Worm (Caenorhabditis elegans): ENCODE measurements around the gene rpl-36.
A peak's percentile ranks its signal among the peaks of the same experiment; 100 is the strongest.

rpl-36 gene

ce11 chrIII:7179538-7180301, at the start of gene rpl-36, which contains the start of gene rps-14:
TSS of gene rpl-36 (plus strand) at chrIII:7180251.
TSS of gene rps-14 (minus strand) at chrIII:7179588.
- TF ChIP-seq cog-1 (tag; optimal IDR thresholded peaks at IDR 0.05) (peak; percentile 76), ztf-23 (GFP tag; IDR thresholded peaks at IDR 0.05) (peak; percentile 79), ztf-29 (GFP tag; IDR thresholded peaks at IDR 0.05) (no peak), med-1 (GFP tag; optimal IDR thresholded peaks at IDR 0.05; ENCODE audit: insufficient read depth) (no peak), T22C8.4 (GFP tag; IDR thresholded peaks at IDR 0.05) (no peak), klf-2 (GFP tag; conservative IDR thresholded peaks at IDR 0.05) (no peak), ref-1 (GFP tag; conservative IDR thresholded peaks at IDR 0.05) (no peak), tab-1 (GFP tag; IDR thresholded peaks at IDR 0.05) (no peak)

ce11 chrIII:7133559-7133958, 46.5 kb upstream of the rpl-36 start, which contains the start of the genes pot-1 and ggtb-1:
TSS of gene pot-1 (minus strand) at chrIII:7133678.
TSS of gene ggtb-1 (plus strand) at chrIII:7133766.
- TF ChIP-seq ztf-29 (GFP tag; IDR thresholded peaks at IDR 0.05) (no peak), ref-1 (GFP tag; conservative IDR thresholded peaks at IDR 0.05) (no peak), klf-2 (GFP tag; conservative IDR thresholded peaks at IDR 0.05) (no peak), med-1 (GFP tag; optimal IDR thresholded peaks at IDR 0.05; ENCODE audit: insufficient read depth) (no peak), tab-1 (GFP tag; IDR thresholded peaks at IDR 0.05) (no peak), T22C8.4 (GFP tag; IDR thresholded peaks at IDR 0.05) (no peak), flt-1 (GFP tag; IDR thresholded peaks at IDR 0.05) (no peak), cog-1 (tag; optimal IDR thresholded peaks at IDR 0.05) (no peak), ztf-23 (GFP tag; IDR thresholded peaks at IDR 0.05) (no peak)

ce11 chrIII:7136015-7136414, 44.0 kb upstream of the rpl-36 start, which contains the start of gene B0280.17:
TSS of gene B0280.17 (minus strand) at chrIII:7136115.
- no peak for TF ChIP-seq T22C8.4 (GFP tag; IDR thresholded peaks at IDR 0.05)
- no peak for TF ChIP-seq ref-1 (GFP tag; conservative IDR thresholded peaks at IDR 0.05)
- TF ChIP-seq cog-1 (tag; optimal IDR thresholded peaks at IDR 0.05): no peak
- no peak for TF ChIP-seq tab-1 (GFP tag; IDR thresholded peaks at IDR 0.05)
- TF ChIP-seq ztf-23 (GFP tag; IDR thresholded peaks at IDR 0.05): no peak
- TF ChIP-seq flt-1 (GFP tag; IDR thresholded peaks at IDR 0.05): no peak
- no peak for TF ChIP-seq klf-2 (GFP tag; conservative IDR thresholded peaks at IDR 0.05)

- TF ChIP-seq ref-1 (GFP tag; conservative IDR thresholded peaks at IDR 0.05): no peak
- no peak for TF ChIP-seq ztf-23 (GFP tag; IDR thresholded peaks at IDR 0.05)
- TF ChIP-seq tab-1 (GFP tag; IDR thresholded peaks at IDR 0.05): no peak
- no peak for TF ChIP-seq klf-2 (GFP tag; conservative IDR thresholded peaks at IDR 0.05)
- TF ChIP-seq cog-1 (tag; optimal IDR thresholded peaks at IDR 0.05): no peak
- TF ChIP-seq med-1 (GFP tag; optimal IDR thresholded peaks at IDR 0.05; ENCODE audit: insufficient read depth): no peak
- no peak for TF ChIP-seq flt-1 (GFP tag; IDR thresholded peaks at IDR 0.05)
- no peak for TF ChIP-seq T22C8.4 (GFP tag; IDR thresholded peaks at IDR 0.05)
- TF ChIP-seq ztf-29 (GFP tag; IDR thresholded peaks at IDR 0.05): no peak
Measured at ce11 chrIII:7138178-7138577, 41.9 kb upstream of the rpl-36 start, which contains the start of gene B0280.11. TSS of gene B0280.11 (minus strand) at chrIII:7138278.

- TF ChIP-seq flt-1 (GFP tag; IDR thresholded peaks at IDR 0.05): peak; percentile 63; the same call in 1 of the 2 replicates
- no peak for TF ChIP-seq klf-2 (GFP tag; conservative IDR thresholded peaks at IDR 0.05)
Measured at ce11 chrIII:7140228-7140710, 39.8 kb upstream of the rpl-36 start.

- TF ChIP-seq tab-1 (GFP tag; IDR thresholded peaks at IDR 0.05) (no peak), ztf-29 (GFP tag; IDR thresholded peaks at IDR 0.05) (no peak), ztf-23 (GFP tag; IDR thresholded peaks at IDR 0.05) (no peak), T22C8.4 (GFP tag; IDR thresholded peaks at IDR 0.05) (no peak), cog-1 (tag; optimal IDR thresholded peaks at IDR 0.05) (no peak), med-1 (GFP tag; optimal IDR thresholded peaks at IDR 0.05; ENCODE audit: insufficient read depth) (no peak), flt-1 (GFP tag; IDR thresholded peaks at IDR 0.05) (no peak), ref-1 (GFP tag; conservative IDR thresholded peaks at IDR 0.05) (no peak), klf-2 (GFP tag; conservative IDR thresholded peaks at IDR 0.05) (no peak)
Measured at ce11 chrIII:7141285-7141715, 38.8 kb upstream of the rpl-36 start.

- TF ChIP-seq cog-1 (tag; optimal IDR thresholded peaks at IDR 0.05) (no peak), tab-1 (GFP tag; IDR thresholded peaks at IDR 0.05) (no peak), ztf-23 (GFP tag; IDR thresholded peaks at IDR 0.05) (no peak), ztf-29 (GFP tag; IDR thresholded peaks at IDR 0.05) (no peak), klf-2 (GFP tag; conservative IDR thresholded peaks at IDR 0.05) (no peak), ref-1 (GFP tag; conservative IDR thresholded peaks at IDR 0.05) (no peak), med-1 (GFP tag; optimal IDR thresholded peaks at IDR 0.05; ENCODE audit: insufficient read depth) (no peak), T22C8.4 (GFP tag; IDR thresholded peaks at IDR 0.05) (no peak), flt-1 (GFP tag; IDR thresholded peaks at IDR 0.05) (no peak)
Measured at ce11 chrIII:7142172-7142601, 37.9 kb upstream of the rpl-36 start.

ce11 chrIII:7144749-7145148, 35.3 kb upstream of the rpl-36 start, which contains the start of gene glr-2:
TSS of gene glr-2 (minus strand) at chrIII:7144959.
- TF ChIP-seq ztf-29 (GFP tag; IDR thresholded peaks at IDR 0.05) (no peak), ztf-23 (GFP tag; IDR thresholded peaks at IDR 0.05) (0 out of 2 replicates have a peak, but pooled peaks have one; percentile 48), flt-1 (GFP tag; IDR thresholded peaks at IDR 0.05) (no peak), T22C8.4 (GFP tag; IDR thresholded peaks at IDR 0.05) (no peak), tab-1 (GFP tag; IDR thresholded peaks at IDR 0.05) (no peak), ref-1 (GFP tag; conservative IDR thresholded peaks at IDR 0.05) (no peak)

ce11 chrIII:7146341-7146740, 33.7 kb upstream of the rpl-36 start:
- TF ChIP-seq klf-2 (GFP tag; conservative IDR thresholded peaks at IDR 0.05) (no peak), T22C8.4 (GFP tag; IDR thresholded peaks at IDR 0.05) (no peak), tab-1 (GFP tag; IDR thresholded peaks at IDR 0.05) (no peak), ref-1 (GFP tag; conservative IDR thresholded peaks at IDR 0.05) (no peak), flt-1 (GFP tag; IDR thresholded peaks at IDR 0.05) (no peak), ztf-23 (GFP tag; IDR thresholded peaks at IDR 0.05) (no peak), med-1 (GFP tag; optimal IDR thresholded peaks at IDR 0.05; ENCODE audit: insufficient read depth) (no peak), ztf-29 (GFP tag; IDR thresholded peaks at IDR 0.05) (no peak), cog-1 (tag; optimal IDR thresholded peaks at IDR 0.05) (no peak)
